Fruit fly (Drosophila melanogaster) whole organism, embryonic: Measurements from ENCODE around the gene CG31792.

ENCODE experiments used
- Asciz ChIP-seq: fragments of 200-800 bp; sonication (Bioruptor generic); optimal IDR thresholded peaks from 2 replicates; lab custom pipeline; 2017; ENCODE audit warnings: missing biosample characterization, mild to moderate bottlenecking, missing genetic modification characterization, missing genetic modification reagents
- Atf3 ChIP-seq: fragments of 200-800 bp; sonication (Bioruptor generic); optimal IDR thresholded peaks from 3 replicates; lab custom pipeline; 2016; ENCODE audit warnings: missing biosample characterization, missing genetic modification characterization
- B-H2 ChIP-seq: fragments of 200-800 bp; sonication (Bioruptor generic); optimal IDR thresholded peaks from 2 replicates; lab custom pipeline; 2018; ENCODE audit warnings: missing biosample characterization, mild to moderate bottlenecking, missing genetic modification characterization
- BEAF-32 ChIP-seq: fragments of 200-800 bp; sonication (Bioruptor generic); optimal IDR thresholded peaks from 3 replicates; lab custom pipeline; 2017; ENCODE audit warnings: missing biosample characterization, missing genetic modification characterization, mild to moderate bottlenecking, moderate library complexity, missing genetic modification reagents
- Bdp1 ChIP-seq: fragments of 200-800 bp; sonication (Bioruptor generic); optimal IDR thresholded peaks from 3 replicates; lab custom pipeline; 2016; ENCODE audit warnings: missing biosample characterization, missing genetic modification characterization
- CG10267 ChIP-seq: fragments of 200-800 bp; sonication (Bioruptor generic); optimal IDR thresholded peaks from 2 replicates; lab custom pipeline; 2018; ENCODE audit warnings: missing biosample characterization, mild to moderate bottlenecking, missing genetic modification characterization, moderate library complexity
- CG10462 ChIP-seq: fragments of 200-800 bp; sonication (Bioruptor generic); optimal IDR thresholded peaks from 2 replicates; lab custom pipeline; 2016; ENCODE audit warnings: missing biosample characterization, missing genetic modification characterization
- CG10543 ChIP-seq: fragments of 200-800 bp; sonication (Bioruptor generic); optimal IDR thresholded peaks from 3 replicates; lab custom pipeline; 2017; ENCODE audit warnings: missing biosample characterization, mild to moderate bottlenecking, missing genetic modification characterization, moderate library complexity
- CG11723 ChIP-seq: fragments of 200-800 bp; sonication (Bioruptor generic); optimal IDR thresholded peaks from 2 replicates; lab custom pipeline; 2017; ENCODE audit warnings: missing biosample characterization, mild to moderate bottlenecking, missing genetic modification characterization
- CG14965 ChIP-seq: fragments of 200-800 bp; sonication (Bioruptor generic); optimal IDR thresholded peaks from 2 replicates; lab custom pipeline; 2016; ENCODE audit warnings: missing biosample characterization, missing genetic modification characterization, borderline replicate concordance
- CG15479 ChIP-seq: fragments of 200-800 bp; sonication (Bioruptor generic); optimal IDR thresholded peaks from 3 replicates; lab custom pipeline; 2019; ENCODE audit warnings: missing biosample characterization, mild to moderate bottlenecking, missing genetic modification characterization, moderate library complexity
- CG15514 ChIP-seq: fragments of 200-800 bp; sonication (Bioruptor generic); optimal IDR thresholded peaks from 3 replicates; lab custom pipeline; 2017; ENCODE audit warnings: missing biosample characterization, missing genetic modification characterization, mild to moderate bottlenecking, moderate library complexity, missing genetic modification reagents
- CG16813 ChIP-seq: fragments of 200-800 bp; sonication (Bioruptor generic); IDR thresholded peaks from 3 replicates; pipeline ENCODE4 v1.3.6; 2022; ENCODE audit warnings: missing biosample characterization, missing genetic modification characterization; ENCODE audit not compliant: partially characterized antibody
- CG16863 ChIP-seq: fragments of 200-800 bp; sonication (Bioruptor generic); optimal IDR thresholded peaks from 3 replicates; lab custom pipeline; 2016; ENCODE audit warnings: missing biosample characterization, missing genetic modification characterization
- CG17829 ChIP-seq: fragments of 200-800 bp; optimal IDR thresholded peaks from 2 replicates; lab custom pipeline; 2019; ENCODE audit warnings: missing biosample characterization, mild to moderate bottlenecking, missing genetic modification characterization, moderate library complexity
- CG18476 ChIP-seq: fragments of 200-800 bp; sonication (Bioruptor generic); optimal IDR thresholded peaks from 2 replicates; lab custom pipeline; 2016; ENCODE audit warnings: missing biosample characterization, mild to moderate bottlenecking, missing genetic modification characterization
- CG18599 ChIP-seq: fragments of 200-800 bp; sonication (Bioruptor generic); optimal IDR thresholded peaks from 3 replicates; lab custom pipeline; 2017; ENCODE audit warnings: missing biosample characterization, missing genetic modification characterization, mild to moderate bottlenecking, moderate library complexity, missing genetic modification reagents
- CG18764 ChIP-seq: fragments of 200-800 bp; sonication (Bioruptor generic); optimal IDR thresholded peaks from 3 replicates; lab custom pipeline; 2016; ENCODE audit warnings: missing biosample characterization, missing genetic modification characterization
- CG2712 ChIP-seq: fragments of 200-800 bp; optimal IDR thresholded peaks from 3 replicates; lab custom pipeline; 2019; ENCODE audit warnings: missing biosample characterization, mild to moderate bottlenecking, missing genetic modification characterization, moderate library complexity
- CG30431 ChIP-seq: fragments of 200-800 bp; sonication (Bioruptor generic); optimal IDR thresholded peaks from 2 replicates; lab custom pipeline; 2017; ENCODE audit warnings: missing biosample characterization, missing genetic modification characterization
- CG31224 ChIP-seq: fragments of 200-800 bp; sonication (Bioruptor generic); IDR thresholded peaks from 2 replicates; pipeline ENCODE4 v1.3.6; 2022; ENCODE audit warnings: missing biosample characterization, missing genetic modification characterization
- CG5180 ChIP-seq: fragments of 200-800 bp; sonication (Bioruptor generic); optimal IDR thresholded peaks from 3 replicates; lab custom pipeline; 2017; ENCODE audit warnings: missing biosample characterization, missing genetic modification characterization, mild to moderate bottlenecking, moderate library complexity, missing genetic modification reagents
- CG6254 ChIP-seq: fragments of 200-800 bp; sonication (Bioruptor generic); optimal IDR thresholded peaks from 3 replicates; lab custom pipeline; 2017; ENCODE audit warnings: mild to moderate bottlenecking, missing biosample characterization, missing genetic modification reagents, missing genetic modification characterization
- CG6272 ChIP-seq: fragments of 200-800 bp; sonication (Bioruptor generic); IDR thresholded peaks from 2 replicates; pipeline ENCODE4 v1.3.6; 2022; ENCODE audit warnings: missing biosample characterization, missing genetic modification characterization
- CG6654 ChIP-seq: fragments of 200-800 bp; sonication (Bioruptor generic); optimal IDR thresholded peaks from 2 replicates; lab custom pipeline; 2017; ENCODE audit warnings: missing biosample characterization, mild to moderate bottlenecking, missing genetic modification characterization
- CG6683 ChIP-seq: fragments of 200-800 bp; sonication (Bioruptor generic); optimal IDR thresholded peaks from 2 replicates; lab custom pipeline; 2017; ENCODE audit warnings: missing biosample characterization, mild to moderate bottlenecking, missing genetic modification characterization, missing genetic modification reagents
- CG7745 ChIP-seq: fragments of 200-800 bp; sonication (Bioruptor generic); optimal IDR thresholded peaks from 2 replicates; lab custom pipeline; 2018; ENCODE audit warnings: missing biosample characterization, mild to moderate bottlenecking, missing genetic modification characterization, moderate library complexity
- Ets97D ChIP-seq: fragments of 200-800 bp; sonication (Bioruptor generic); optimal IDR thresholded peaks from 3 replicates; lab custom pipeline; 2016; ENCODE audit warnings: missing biosample characterization, missing genetic modification characterization
- Hand ChIP-seq: fragments of 200-800 bp; sonication (Bioruptor generic); optimal IDR thresholded peaks from 2 replicates; lab custom pipeline; 2017; ENCODE audit warnings: mild to moderate bottlenecking, missing biosample characterization, missing genetic modification reagents, missing genetic modification characterization
- Hey ChIP-seq: fragments of 200-800 bp; sonication (Bioruptor generic); optimal IDR thresholded peaks from 3 replicates; lab custom pipeline; 2018; ENCODE audit warnings: missing biosample characterization, mild to moderate bottlenecking, missing genetic modification characterization
- MBD-R2 ChIP-seq: fragments of 200-800 bp; sonication (Bioruptor generic); IDR thresholded peaks from 2 replicates; pipeline ENCODE4 v1.3.6; 2022; ENCODE audit warnings: missing biosample characterization, missing genetic modification characterization
- MESR4 ChIP-seq: fragments of 200-800 bp; sonication (Bioruptor generic); optimal IDR thresholded peaks from 2 replicates; lab custom pipeline; 2018; ENCODE audit warnings: missing biosample characterization, mild to moderate bottlenecking, missing genetic modification characterization, moderate library complexity
- Mrtf ChIP-seq: fragments of 200-800 bp; sonication (Bioruptor generic); IDR thresholded peaks from 3 replicates; pipeline ENCODE4 v1.3.6; 2022; ENCODE audit warnings: missing biosample characterization, missing genetic modification characterization
- NC2β ChIP-seq: fragments of 200-800 bp; sonication (Bioruptor generic); optimal IDR thresholded peaks from 2 replicates; lab custom pipeline; 2016; ENCODE audit warnings: missing biosample characterization, missing genetic modification characterization
- Pdp1 ChIP-seq, 2 experiments: fragments of 200-800 bp; sonication (Bioruptor generic); optimal IDR thresholded peaks; 3 replicates each; lab custom pipeline; 2016; ENCODE audit warnings: missing biosample characterization in 2 of 2, missing genetic modification characterization in 2 of 2, mild to moderate bottlenecking in 1 of 2, moderate library complexity in 1 of 2
- Ravus ChIP-seq: fragments of 200-800 bp; sonication (Bioruptor generic); IDR thresholded peaks from 2 replicates; pipeline ENCODE4 v1.3.6; 2022; ENCODE audit warnings: missing biosample characterization, missing genetic modification characterization
- Sry-β ChIP-seq: fragments of 200-800 bp; sonication (Bioruptor generic); optimal IDR thresholded peaks from 2 replicates; lab custom pipeline; 2018; ENCODE audit warnings: missing biosample characterization, mild to moderate bottlenecking, missing genetic modification characterization, moderate library complexity
- TFAM ChIP-seq: fragments of 200-800 bp; sonication (Bioruptor generic); optimal IDR thresholded peaks from 2 replicates; lab custom pipeline; 2017; ENCODE audit warnings: missing biosample characterization, missing genetic modification characterization, inconsistent platforms
- ato ChIP-seq: fragments of 200-800 bp; sonication (Bioruptor generic); IDR thresholded peaks from 2 replicates; pipeline ENCODE4 v1.3.6; 2022; ENCODE audit warnings: missing biosample characterization, missing genetic modification characterization; ENCODE audit not compliant: partially characterized antibody
- bab2 ChIP-seq: fragments of 200-800 bp; sonication (Bioruptor generic); optimal IDR thresholded peaks from 2 replicates; lab custom pipeline; 2016; ENCODE audit warnings: missing biosample characterization, missing genetic modification characterization
- chif ChIP-seq, 2 experiments: fragments of 200-800 bp; sonication (Bioruptor generic); optimal IDR thresholded peaks; 3 replicates each; lab custom pipeline; 2016; ENCODE audit warnings: missing biosample characterization in 2 of 2, missing genetic modification characterization in 2 of 2
- dpn ChIP-seq, 2 experiments: fragments of 200-800 bp; sonication (Bioruptor generic); optimal IDR thresholded peaks; 3 replicates each; lab custom pipeline; 2016; ENCODE audit warnings: missing biosample characterization in 2 of 2, missing genetic modification characterization in 2 of 2
- eve ChIP-seq, 2 experiments: fragments of >200 bp; optimal IDR thresholded peaks; 2 replicates each; lab custom pipeline; 2017; ENCODE audit warnings: missing biosample characterization in 2 of 2, missing genetic modification characterization in 2 of 2
- gfzf ChIP-seq: fragments of 200-800 bp; sonication (Bioruptor generic); optimal IDR thresholded peaks from 2 replicates; lab custom pipeline; 2016; ENCODE audit warnings: missing biosample characterization, mild to moderate bottlenecking, missing genetic modification characterization, moderate library complexity
- hth ChIP-seq: fragments of >200 bp; optimal IDR thresholded peaks from 2 replicates; lab custom pipeline; 2017; ENCODE audit warnings: inconsistent platforms
- p53 ChIP-seq: fragments of 200-800 bp; sonication (Bioruptor generic); optimal IDR thresholded peaks from 2 replicates; lab custom pipeline; 2016; ENCODE audit warnings: missing biosample characterization, missing genetic modification characterization
- repo ChIP-seq: fragments of 200-800 bp; sonication (Bioruptor generic); optimal IDR thresholded peaks from 2 replicates; lab custom pipeline; 2016; ENCODE audit warnings: missing biosample characterization, missing genetic modification characterization
- salm ChIP-seq: fragments of 200-800 bp; sonication (Bioruptor generic); optimal IDR thresholded peaks from 2 replicates; lab custom pipeline; 2018; ENCODE audit warnings: missing biosample characterization, mild to moderate bottlenecking, missing genetic modification characterization
- tio ChIP-seq: fragments of 200-800 bp; sonication (Bioruptor generic); optimal IDR thresholded peaks from 2 replicates; lab custom pipeline; 2017; ENCODE audit warnings: missing biosample characterization, missing genetic modification characterization, inconsistent platforms
- usp ChIP-seq: fragments of >200 bp; optimal IDR thresholded peaks from 2 replicates; lab custom pipeline; 2017; ENCODE audit warnings: missing biosample characterization, missing genetic modification characterization

The CG31792 gene

DNA sequence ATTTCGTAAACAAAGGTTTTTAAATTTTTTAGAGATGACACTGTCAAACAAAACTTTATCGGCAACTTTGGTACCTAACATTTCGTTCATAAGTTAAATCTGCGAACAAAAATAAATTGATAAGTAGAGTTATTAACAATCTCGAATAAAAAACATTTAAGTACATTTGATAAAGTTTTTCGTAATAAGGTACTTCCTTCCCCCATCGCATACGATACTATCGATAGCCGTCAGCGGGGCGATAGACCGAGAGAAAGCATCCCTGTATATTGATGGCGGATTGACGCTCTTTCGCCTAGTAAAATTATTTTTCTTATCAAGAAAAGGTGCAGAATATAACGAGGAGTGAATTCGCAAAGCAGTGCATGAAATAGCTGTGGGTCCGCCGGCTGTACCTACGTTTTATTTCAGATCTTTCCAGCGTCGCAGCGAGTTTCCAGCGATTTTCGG lies 47.9 kb downstream of the CG31792 start, which contains the start of the genes Ttc19 and Acn (continued):
- TF ChIP-seq Atf3 (peak; percentile 85), Asciz (GFP tag; lab: Kevin White, UChicago) (no peak), hth (lab: Kevin White, UChicago) (no peak), CG30431 (peak; percentile 37), repo (GFP tag; lab: Kevin White, UChicago) (peak; percentile 84), TFAM (GFP tag; lab: Kevin White, UChicago) (peak; percentile 32), usp (GFP tag; lab: Kevin White, UChicago) (no peak), CG6654 (GFP tag; lab: Kevin White, UChicago) (no peak), CG7745 (tag; lab: Kevin White, UChicago) (no peak), Sry-β (no peak), CG10543 (GFP tag; lab: Kevin White, UChicago) (peak; percentile 88), BEAF-32 (GFP tag; lab: Kevin White, UChicago) (peak; percentile 97), Hand (GFP tag; lab: Kevin White, UChicago) (peak; percentile 17), NC2β (peak; percentile 86), bab2 (GFP tag; lab: Kevin White, UChicago) (peak; percentile 90), CG18764 (peak; percentile 63), p53 (GFP tag; lab: Kevin White, UChicago) (peak; percentile 65), chif (GFP tag; optimal IDR thresholded peaks at IDR 0.05; lab: Kevin White, UChicago) (peak; percentile 86), CG15479 (no peak), MESR4 (peak; percentile 80), CG17829 (tag; lab: Kevin White, UChicago) (peak; percentile 87), dpn (GFP tag; optimal IDR thresholded peaks at IDR 0.05; lab: Kevin White, UChicago) (peak; percentile 72 to 92), Ets97D (GFP tag; lab: Kevin White, UChicago) (peak; percentile 90), CG6272 (GFP tag; lab: Robert Waterston, UW) (peak; percentile 85), ato (GFP tag; lab: Robert Waterston, UW) (peak; percentile 88), CG31224 (GFP tag; lab: Robert Waterston, UW) (peak; percentile 82), CG6683 (GFP tag; lab: Kevin White, UChicago) (peak; percentile 24), Mrtf (no peak; the same call in none of the 3 replicates), tio (GFP tag; lab: Kevin White, UChicago) (no peak), CG18476 (GFP tag; lab: Kevin White, UChicago) (peak; percentile 83), CG11723 (peak; percentile 43), CG6254 (GFP tag; lab: Kevin White, UChicago) (peak; percentile 50), Hey (no peak), Pdp1 (GFP tag; optimal IDR thresholded peaks at IDR 0.05; lab: Kevin White, UChicago) (peak; percentile 89 to 91), CG18599 (GFP tag; lab: Kevin White, UChicago) (peak; percentile 81), CG5180 (GFP tag; lab: Kevin White, UChicago) (no peak), Ravus (GFP tag; lab: Robert Waterston, UW) (peak; percentile 18; the same call in 1 of the 2 replicates), CG15514 (GFP tag; lab: Kevin White, UChicago) (peak; percentile 79), MBD-R2 (GFP tag; lab: Robert Waterston, UW) (peak; percentile 95), CG10462 (GFP tag; lab: Kevin White, UChicago) (peak; percentile 80), B-H2 (GFP tag; lab: Kevin White, UChicago) (peak; percentile 87), gfzf (GFP tag; lab: Kevin White, UChicago) (peak; percentile 37), CG16863 (GFP tag; lab: Kevin White, UChicago) (peak; percentile 89), CG2712 (peak; percentile 88), CG16813 (GFP tag; lab: Robert Waterston, UW) (peak; percentile 98), salm (tag; lab: Kevin White, UChicago) (peak; percentile 40), eve (GFP tag; optimal IDR thresholded peaks at IDR 0.05; lab: Kevin White, UChicago) (no peak), CG10267 (tag; lab: Kevin White, UChicago) (peak; percentile 94), CG14965 (GFP tag; lab: Kevin White, UChicago) (peak; percentile 18), Bdp1 (GFP tag; lab: Kevin White, UChicago) (peak; percentile 78)
